Worm (Caenorhabditis elegans) whole organism, L4/young adult: Measurements from ENCODE around the gene F25B5.3.

Experiments used
- dao-5 ChIP-seq: sonication (generic microtip); optimal IDR thresholded peaks from 2 replicates; lab custom pipeline; 2016; ENCODE audit warnings: missing genotype, missing genetic modification characterization, moderate library complexity, missing compliant biosample characterization
- him-1 ChIP-seq: sonication (generic microtip); optimal IDR thresholded peaks from 2 replicates; lab custom pipeline; 2016; ENCODE audit warnings: missing genotype, missing genetic modification reagents, missing genetic modification characterization, missing compliant biosample characterization

DNA sequence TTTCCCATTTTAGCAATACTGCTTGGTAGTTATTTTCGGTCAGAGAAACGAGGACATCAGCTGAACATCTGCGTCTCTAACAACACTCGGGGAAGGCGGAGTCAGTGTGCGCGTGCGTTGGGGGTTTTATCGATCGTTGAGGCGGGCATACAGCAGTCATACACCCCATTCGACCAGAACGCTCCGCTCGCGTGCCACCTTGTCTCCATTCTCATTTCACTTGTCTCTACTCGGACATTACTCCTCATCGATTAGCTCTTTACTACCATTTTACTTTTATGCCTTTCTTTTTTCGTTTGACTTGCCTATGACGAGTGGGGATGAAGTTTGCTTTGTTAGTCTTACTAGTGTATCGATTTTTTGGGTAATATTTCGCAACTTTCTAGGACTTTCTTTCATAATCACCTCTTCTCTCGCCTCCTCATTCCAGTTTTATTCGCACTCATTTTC lies 8.1 kb upstream of the F25B5.3 start:
- no peak for TF ChIP-seq dao-5 (tag; lab: Kevin White, UChicago)
- peak; percentile 17 for TF ChIP-seq him-1 (tag; lab: Kevin White, UChicago)
